Worm (Caenorhabditis elegans): ENCODE measurements around the gene Y54E2A.10.

Y54E2A.10 gene

ce11 chrII:14838596-14839215, 47.9 kb downstream of the Y54E2A.10 start:
- TF ChIP-seq K02D7.2 (tag; optimal IDR thresholded peaks at IDR 0.05) (no peak), ceh-30 (tag; optimal IDR thresholded peaks at IDR 0.05) (no peak), dmd-4 (tag; optimal IDR thresholded peaks at IDR 0.05; ENCODE audit: borderline replicate concordance) (no peak), hlh-13 (GFP tag; optimal IDR thresholded peaks at IDR 0.05) (no peak), ceh-2 (tag; optimal IDR thresholded peaks at IDR 0.05) (no peak), npax-4 (tag; optimal IDR thresholded peaks at IDR 0.05) (no peak)

DNA sequence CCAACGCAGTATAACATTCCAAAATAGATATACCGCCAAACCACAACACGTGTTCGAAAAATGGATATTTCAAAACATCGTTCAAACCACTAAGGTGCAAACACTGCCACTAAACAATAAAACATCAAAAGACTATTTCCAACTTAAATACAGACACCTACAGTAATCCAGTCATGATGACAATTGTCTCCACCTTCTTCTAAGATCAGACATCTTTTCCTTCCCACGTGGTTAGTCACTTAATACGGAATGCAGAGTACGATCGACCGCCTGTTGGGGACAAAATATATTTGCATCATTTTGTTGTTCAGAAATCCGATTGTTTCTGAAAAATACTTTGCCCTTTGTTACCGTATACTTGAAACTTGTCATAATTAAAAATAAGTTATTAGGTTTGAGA, 50.4 kb downstream of the Y54E2A.10 start:
- TF ChIP-seq madf-2 (tag; optimal IDR thresholded peaks at IDR 0.05) (no peak), pag-3 (tag; optimal IDR thresholded peaks at IDR 0.05; ENCODE audit: borderline replicate concordance) (no peak), hlh-8 (tag; optimal IDR thresholded peaks at IDR 0.05) (no peak), sox-2 (GFP tag; IDR thresholded peaks at IDR 0.05) (no peak), K09A11.1 (tag; optimal IDR thresholded peaks at IDR 0.05; ENCODE audit: insufficient read depth) (no peak), ztf-16 (tag; optimal IDR thresholded peaks at IDR 0.05) (no peak), lim-6 (tag; optimal IDR thresholded peaks at IDR 0.05) (no peak), hlh-15 (tag; optimal IDR thresholded peaks at IDR 0.05) (no peak), ttx-3 (tag; optimal IDR thresholded peaks at IDR 0.05) (no peak), odd-2 (tag; optimal IDR thresholded peaks at IDR 0.05) (no peak), ceh-45 (GFP tag; IDR thresholded peaks at IDR 0.05) (no peak), nhr-11 (tag; optimal IDR thresholded peaks at IDR 0.05) (no peak), ceh-24 (tag; optimal IDR thresholded peaks at IDR 0.05) (no peak), ceh-6 (GFP tag; optimal IDR thresholded peaks at IDR 0.05) (no peak), lin-11 (tag; optimal IDR thresholded peaks at IDR 0.05) (no peak), hlh-13 (GFP tag; optimal IDR thresholded peaks at IDR 0.05) (no peak), ceh-48 (tag; optimal IDR thresholded peaks at IDR 0.05) (no peak)
